Worm (Caenorhabditis elegans) whole organism, L3 larva: ENCODE data around the gene Y48C3A.5.

Source experiments
- ZK546.5 ChIP-seq: sonication (generic microtip); optimal IDR thresholded peaks from 2 replicates; lab custom pipeline; 2017; ENCODE audit warnings: missing biosample characterization, missing genetic modification characterization
- ceh-16 ChIP-seq: sonication (generic microtip); optimal IDR thresholded peaks from 2 replicates; lab custom pipeline; 2017; ENCODE audit warnings: missing biosample characterization, missing genetic modification characterization
- ceh-28 ChIP-seq: fragments of 150-350 bp; optimal IDR thresholded peaks from 2 replicates; lab custom pipeline; 2014; ENCODE audit warnings: missing biosample characterization, missing genetic modification reagents, missing genetic modification characterization
- ceh-82 ChIP-seq: fragments of 150-350 bp; optimal IDR thresholded peaks from 2 replicates; lab custom pipeline; 2014; ENCODE audit warnings: missing biosample characterization, missing genetic modification characterization
- elt-2 ChIP-seq: sonication (generic microtip); optimal IDR thresholded peaks from 2 replicates; lab custom pipeline; 2016; ENCODE audit warnings: missing genetic modification reagents, mild to moderate bottlenecking, missing genetic modification characterization, missing compliant biosample characterization
- elt-3 ChIP-seq, 3 experiments: fragments of 150-350 bp in 1 of 3; sonication (generic microtip) in 2 of 3; optimal IDR thresholded peaks; 2 replicates in 2 of 3; 4 replicates in 1 of 3; lab custom pipeline; 2014 to 2017; ENCODE audit warnings: missing biosample characterization in 3 of 3, missing genetic modification characterization in 3 of 3
- eor-1 ChIP-seq, 2 experiments: fragments of 150-350 bp; optimal IDR thresholded peaks; 2 replicates each; lab custom pipeline; 2014 to 2018; ENCODE audit warnings: missing biosample characterization in 2 of 2, missing genetic modification characterization in 2 of 2
- fos-1 ChIP-seq: fragments of 150-350 bp; optimal IDR thresholded peaks from 2 replicates; lab custom pipeline; 2014; ENCODE audit warnings: missing biosample characterization, missing genetic modification characterization
- hmg-11 ChIP-seq: sonication (generic microtip); optimal IDR thresholded peaks from 2 replicates; lab custom pipeline; 2016; ENCODE audit warnings: missing genetic modification characterization, missing compliant biosample characterization
- jun-1 ChIP-seq: fragments of 150-350 bp; optimal IDR thresholded peaks from 2 replicates; lab custom pipeline; 2014; ENCODE audit warnings: missing biosample characterization, missing genetic modification reagents, missing genetic modification characterization
- lin-15B ChIP-seq: fragments of 150-350 bp; optimal IDR thresholded peaks from 2 replicates; lab custom pipeline; 2014; ENCODE audit warnings: missing biosample characterization, missing genetic modification characterization
- mml-1 ChIP-seq: fragments of 150-350 bp; sonication (generic microtip); optimal IDR thresholded peaks from 3 replicates; lab custom pipeline; 2014; ENCODE audit warnings: missing biosample characterization, missing genetic modification characterization
- nfya-1 ChIP-seq: sonication (generic microtip); optimal IDR thresholded peaks from 2 replicates; lab custom pipeline; 2017; ENCODE audit warnings: missing genetic modification characterization, mild to moderate bottlenecking, missing compliant biosample characterization, antibody characterized with exemption, moderate library complexity; ENCODE audit not compliant: insufficient read depth
- nhr-11 ChIP-seq: fragments of 150-350 bp; optimal IDR thresholded peaks from 2 replicates; lab custom pipeline; 2014; ENCODE audit warnings: missing biosample characterization, missing genetic modification characterization
- nhr-12 ChIP-seq: fragments of 150-350 bp; optimal IDR thresholded peaks from 2 replicates; lab custom pipeline; 2014; ENCODE audit warnings: missing biosample characterization, missing genetic modification characterization
- nhr-23 ChIP-seq: fragments of 150-350 bp; optimal IDR thresholded peaks from 2 replicates; lab custom pipeline; 2014; ENCODE audit warnings: missing biosample characterization, missing genetic modification reagents, missing genetic modification characterization
- nhr-28 ChIP-seq: fragments of 150-350 bp; optimal IDR thresholded peaks from 2 replicates; lab custom pipeline; 2014; ENCODE audit warnings: missing biosample characterization, missing genetic modification characterization
- nhr-76 ChIP-seq: fragments of 150-350 bp; sonication (generic microtip); optimal IDR thresholded peaks from 5 replicates; lab custom pipeline; 2014; ENCODE audit warnings: missing biosample characterization, missing genetic modification characterization
- pha-4 ChIP-seq: fragments of 150-350 bp; optimal IDR thresholded peaks from 2 replicates; lab custom pipeline; 2014; ENCODE audit warnings: missing biosample characterization, missing genetic modification reagents, missing genetic modification characterization
- sea-2 ChIP-seq: fragments of 150-350 bp; sonication (generic microtip); optimal IDR thresholded peaks from 4 replicates; lab custom pipeline; 2014; ENCODE audit warnings: missing biosample characterization, missing genetic modification reagents, missing genetic modification characterization
- snpc-4 ChIP-seq: fragments of 150-350 bp; optimal IDR thresholded peaks from 2 replicates; lab custom pipeline; 2014; ENCODE audit warnings: missing biosample characterization, missing genetic modification characterization
- unc-39 ChIP-seq: sonication (generic microtip); optimal IDR thresholded peaks from 4 replicates; lab custom pipeline; 2017; ENCODE audit warnings: missing biosample characterization, missing genetic modification characterization
- ztf-11 ChIP-seq: fragments of 150-350 bp; optimal IDR thresholded peaks from 2 replicates; lab custom pipeline; 2014; ENCODE audit warnings: missing biosample characterization, missing genetic modification characterization

Gene Y48C3A.5

DNA sequence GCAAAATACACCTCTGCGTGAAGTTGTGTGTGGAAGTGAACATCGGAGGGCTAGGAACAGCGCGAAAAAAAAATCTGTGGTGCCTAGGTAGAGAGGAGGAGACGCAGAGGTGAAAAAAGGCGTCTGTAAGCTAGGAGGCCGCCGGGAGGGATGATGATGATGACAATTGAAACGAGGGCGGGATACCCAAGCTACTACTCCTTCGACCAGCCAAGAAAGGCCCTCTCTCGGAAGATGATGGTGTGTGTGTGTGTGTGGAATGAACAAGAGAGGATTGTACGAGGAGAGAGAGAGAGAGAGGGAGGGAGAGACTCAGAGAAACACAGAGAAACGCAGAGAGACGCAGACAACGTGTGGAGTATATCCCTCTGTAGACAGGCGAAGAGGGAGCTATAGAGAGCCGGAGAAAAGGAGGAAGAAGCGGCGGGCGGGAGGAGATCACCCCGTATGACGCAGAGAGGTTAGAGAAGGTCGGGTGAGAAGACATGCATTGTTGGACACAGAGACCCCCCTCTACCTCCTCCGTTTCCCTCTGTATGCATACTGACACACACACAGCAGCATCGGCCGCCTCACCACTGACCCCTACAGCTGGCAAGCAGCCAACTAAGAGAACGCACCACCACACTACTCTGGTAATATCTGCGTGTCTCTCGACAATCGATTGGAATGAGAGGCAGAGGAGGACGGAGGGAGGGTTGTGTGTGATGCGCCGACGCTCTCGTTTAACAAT lies 64.3 kb downstream of the Y48C3A.5 start (continued):
- TF ChIP-seq nhr-76 (no peak), ceh-82 (tag; lab: Kevin White, UChicago) (peak; percentile 79), nhr-12 (tag; lab: Kevin White, UChicago) (no peak), elt-3 (tag; optimal IDR thresholded peaks at IDR 0.05; lab: Kevin White, UChicago) (no peak), eor-1 (tag; optimal IDR thresholded peaks at IDR 0.05; lab: Kevin White, UChicago) (no peak), elt-2 (tag; lab: Kevin White, UChicago) (peak; percentile 32)
- TF ChIP-seq, all 47 proteins: peak for 26

- TF ChIP-seq pha-4 (tag; lab: Kevin White, UChicago) (peak; percentile 63), lin-15B (tag; lab: Kevin White, UChicago) (peak; percentile 11), ztf-11 (tag; lab: Kevin White, UChicago) (no peak), nhr-23 (tag; lab: Kevin White, UChicago) (peak; percentile 41), hmg-11 (tag; lab: Kevin White, UChicago) (peak; percentile 72), ceh-28 (tag; lab: Kevin White, UChicago) (no peak), nfya-1 (peak; percentile 45)
These were observed 67.1 kb downstream of the Y48C3A.5 start, which contains the start of gene mrpl-20 for ce11 chrII:13337959-13338358. TSS of gene mrpl-20 (plus strand) at chrII:13338281.

DNA sequence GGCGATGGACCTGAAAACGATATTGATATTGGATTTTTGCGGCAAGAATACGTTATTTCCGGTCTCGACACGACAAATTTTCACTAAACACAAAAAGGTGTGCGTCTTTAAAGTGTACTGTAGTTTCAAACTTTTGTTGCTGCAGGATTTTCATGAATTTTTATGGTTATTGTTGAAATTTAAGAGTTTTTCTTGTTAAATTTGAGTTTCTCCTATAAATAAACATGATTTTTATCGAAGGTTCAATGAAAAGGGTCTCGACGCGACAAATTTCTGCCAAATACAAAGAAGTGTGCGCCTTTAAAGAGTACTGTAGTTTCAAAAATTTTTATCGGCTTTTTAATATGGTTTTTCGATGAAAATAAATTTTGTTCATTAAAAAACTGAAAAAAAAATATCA lies 69.1 kb downstream of the Y48C3A.5 start:
- TF ChIP-seq nhr-11 (tag; lab: Kevin White, UChicago) (no peak), unc-39 (no peak), mml-1 (tag; lab: Kevin White, UChicago) (no peak), eor-1 (tag; optimal IDR thresholded peaks at IDR 0.05; lab: Kevin White, UChicago) (no peak), elt-3 (tag; optimal IDR thresholded peaks at IDR 0.05; lab: Kevin White, UChicago) (no peak), lin-15B (tag; lab: Kevin White, UChicago) (no peak), jun-1 (tag; lab: Kevin White, UChicago) (no peak)

ce11 chrII:13341320-13341719 lies 70.4 kb downstream of the Y48C3A.5 start:
- TF ChIP-seq sea-2 (GFP tag; lab: Kevin White, UChicago) (no peak), ceh-16 (tag; lab: Kevin White, UChicago) (no peak), snpc-4 (no peak), ZK546.5 (tag; lab: Kevin White, UChicago) (no peak), fos-1 (tag; lab: Kevin White, UChicago) (no peak), lin-15B (tag; lab: Kevin White, UChicago) (no peak), pha-4 (tag; lab: Kevin White, UChicago) (no peak), eor-1 (tag; optimal IDR thresholded peaks at IDR 0.05; lab: Kevin White, UChicago) (no peak), nhr-28 (tag; lab: Kevin White, UChicago) (no peak), jun-1 (tag; lab: Kevin White, UChicago) (no peak)
